Fruit fly (Drosophila melanogaster) whole organism: Measurements from ENCODE around the gene Tom40.
A peak's percentile ranks its signal among the peaks of the same experiment; 100 is the strongest.

Source experiments
- CG8478 ChIP-seq: fragments of >200 bp; optimal IDR thresholded peaks from 2 replicates; lab custom pipeline; 2018; ENCODE audit warnings: inconsistent platforms
- Dll ChIP-seq: fragments of >200 bp; optimal IDR thresholded peaks from 2 replicates; lab custom pipeline; 2017
- EcR ChIP-seq, 2 experiments: fragments of >200 bp; optimal IDR thresholded peaks; 2 replicates each; lab custom pipeline; 2017; ENCODE audit warnings: missing biosample characterization in 2 of 2, missing genetic modification characterization in 2 of 2, missing genetic modification reagents in 2 of 2
- pan ChIP-seq: fragments of >200 bp; optimal IDR thresholded peaks from 2 replicates; lab custom pipeline; 2017
- psq ChIP-seq: fragments of >200 bp; optimal IDR thresholded peaks from 2 replicates; lab custom pipeline; 2017
- usp ChIP-seq: fragments of >200 bp; optimal IDR thresholded peaks from 2 replicates; lab custom pipeline; 2017; ENCODE audit warnings: missing biosample characterization, missing genetic modification characterization, mixed read lengths

The Tom40 gene

DNA sequence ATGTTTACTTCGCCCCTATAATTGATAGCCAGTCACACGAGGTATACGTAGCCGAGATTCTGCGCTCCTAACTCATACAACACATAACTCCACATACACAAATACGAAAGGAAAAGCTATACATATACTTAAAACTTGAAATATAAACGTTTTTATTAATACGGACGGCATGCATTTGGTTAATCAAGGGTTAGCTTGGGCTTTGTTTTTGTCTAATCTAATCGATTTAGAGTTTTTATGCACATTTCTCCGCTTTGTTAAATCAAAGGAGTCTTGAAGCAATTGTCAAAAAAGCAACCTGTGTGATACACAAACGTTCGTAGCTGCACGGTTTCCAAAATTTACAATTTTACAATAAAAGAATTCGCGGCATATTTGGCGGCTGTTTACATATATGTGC is at the start of gene Tom40:
TSS of gene Tom40 (plus strand) at position 301 of the 400 bp plus-strand sequence.
- no peak for TF ChIP-seq EcR (GFP tag; optimal IDR thresholded peaks at IDR 0.05; lab: Kevin White, UChicago)
- TF ChIP-seq pan: no peak
- TF ChIP-seq CG8478 (lab: Kevin White, UChicago): no peak
- no peak for TF ChIP-seq usp (GFP tag; lab: Kevin White, UChicago)
- TF ChIP-seq psq (lab: Kevin White, UChicago): no peak
- TF ChIP-seq Dll (lab: Kevin White, UChicago): no peak

dm6 chrX:7688871-7689270 is 47.8 kb upstream of the Tom40 start:
- TF ChIP-seq usp (GFP tag; lab: Kevin White, UChicago): no peak
- no peak for TF ChIP-seq pan
- no peak for TF ChIP-seq EcR (GFP tag; optimal IDR thresholded peaks at IDR 0.05; lab: Kevin White, UChicago)
- no peak for TF ChIP-seq Dll (lab: Kevin White, UChicago)
- TF ChIP-seq psq (lab: Kevin White, UChicago): no peak
- no peak for TF ChIP-seq CG8478 (lab: Kevin White, UChicago)

DNA sequence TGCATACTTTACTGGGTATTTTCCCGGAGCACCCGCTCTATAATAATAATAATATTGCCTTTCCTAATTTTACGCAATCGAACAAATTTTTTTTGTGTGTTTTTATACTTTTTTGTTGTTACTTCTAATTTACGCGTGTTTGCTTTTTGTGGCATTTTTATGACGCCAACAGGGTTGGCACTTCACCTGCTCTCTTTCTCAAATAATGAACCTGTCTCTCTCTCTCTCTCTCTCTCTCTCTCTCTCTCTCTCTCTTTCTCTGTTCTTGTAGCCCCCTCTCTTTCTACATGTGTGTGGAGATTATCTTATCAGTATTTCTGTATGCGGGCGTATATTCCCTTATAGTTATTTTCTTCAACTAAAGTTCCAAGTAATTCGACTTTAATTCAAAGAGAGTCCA is 46.0 kb upstream of the Tom40 start:
- TF ChIP-seq psq (lab: Kevin White, UChicago) (no peak), pan (no peak), EcR (GFP tag; optimal IDR thresholded peaks at IDR 0.05; lab: Kevin White, UChicago) (no peak), CG8478 (lab: Kevin White, UChicago) (no peak), Dll (lab: Kevin White, UChicago) (no peak)

dm6 chrX:7691221-7691914 is 45.3 kb upstream of the Tom40 start:
- TF ChIP-seq Dll (lab: Kevin White, UChicago) (no peak), psq (lab: Kevin White, UChicago) (no peak)

- no peak for TF ChIP-seq CG8478 (lab: Kevin White, UChicago)
- TF ChIP-seq usp (GFP tag; lab: Kevin White, UChicago): no peak
- no peak for TF ChIP-seq psq (lab: Kevin White, UChicago)
- peak; percentile 54 for TF ChIP-seq Dll (lab: Kevin White, UChicago)
- TF ChIP-seq EcR (GFP tag; optimal IDR thresholded peaks at IDR 0.05; lab: Kevin White, UChicago): no peak
- no peak for TF ChIP-seq pan
Measured at dm6 chrX:7691947-7692739, 44.5 kb upstream of the Tom40 start.

dm6 chrX:7692740-7693064 is 44.0 kb upstream of the Tom40 start:
- TF ChIP-seq psq (lab: Kevin White, UChicago): no peak
- no peak for TF ChIP-seq pan
- TF ChIP-seq Dll (lab: Kevin White, UChicago): no peak
- TF ChIP-seq EcR (GFP tag; optimal IDR thresholded peaks at IDR 0.05; lab: Kevin White, UChicago): no peak
- no peak for TF ChIP-seq CG8478 (lab: Kevin White, UChicago)
- TF ChIP-seq usp (GFP tag; lab: Kevin White, UChicago): no peak

DNA sequence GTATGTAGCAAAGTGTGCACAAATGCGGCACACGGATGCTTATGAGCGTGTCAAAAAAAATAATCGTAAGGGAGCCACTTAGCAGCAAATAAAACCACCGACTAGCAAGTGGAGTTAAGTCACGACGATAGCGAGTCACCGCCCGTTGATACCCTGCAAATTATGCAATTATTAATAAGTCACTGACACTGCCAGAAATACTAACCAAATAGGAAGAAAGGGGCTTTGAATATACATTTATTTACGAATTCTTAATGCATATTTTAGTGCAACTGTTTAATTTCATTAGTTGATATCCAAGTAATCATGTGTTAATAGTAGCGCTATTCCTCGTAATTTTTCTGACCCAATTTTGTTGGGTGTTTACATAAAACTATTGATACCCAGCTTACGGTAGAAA is 43.3 kb upstream of the Tom40 start:
- TF ChIP-seq EcR (GFP tag; optimal IDR thresholded peaks at IDR 0.05; lab: Kevin White, UChicago) (no peak), psq (lab: Kevin White, UChicago) (no peak), CG8478 (lab: Kevin White, UChicago) (no peak), usp (GFP tag; lab: Kevin White, UChicago) (no peak), Dll (lab: Kevin White, UChicago) (no peak), pan (no peak)

DNA sequence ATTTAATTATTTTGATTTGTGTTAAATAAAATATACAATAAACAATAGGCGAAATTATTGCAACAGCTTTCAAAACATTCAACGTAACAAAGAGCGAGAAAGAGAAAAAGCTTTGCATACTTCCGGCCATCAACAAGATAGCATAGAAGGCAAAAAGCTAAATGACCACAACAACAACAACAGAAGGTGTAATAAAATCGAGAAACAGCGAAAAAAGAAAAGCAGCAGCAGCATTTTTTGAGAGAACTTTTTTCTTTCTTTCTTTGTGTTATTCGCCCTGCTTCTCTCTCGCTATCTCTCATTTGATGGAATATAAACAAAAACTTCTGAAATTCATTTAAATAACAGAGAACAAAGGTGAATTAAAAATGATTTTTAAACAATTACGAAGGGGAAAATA is 42.5 kb upstream of the Tom40 start:
- no peak for TF ChIP-seq psq (lab: Kevin White, UChicago)
- no peak for TF ChIP-seq Dll (lab: Kevin White, UChicago)
- no peak for TF ChIP-seq pan
- no peak for TF ChIP-seq CG8478 (lab: Kevin White, UChicago)
- TF ChIP-seq usp (GFP tag; lab: Kevin White, UChicago): no peak
- no peak for TF ChIP-seq EcR (GFP tag; optimal IDR thresholded peaks at IDR 0.05; lab: Kevin White, UChicago)

dm6 chrX:7694868-7695267 is 41.8 kb upstream of the Tom40 start:
- peak; percentile 75 for TF ChIP-seq Dll (lab: Kevin White, UChicago)
- no peak for TF ChIP-seq EcR (GFP tag; optimal IDR thresholded peaks at IDR 0.05; lab: Kevin White, UChicago)

dm6 chrX:7695391-7696053 is 41.2 kb upstream of the Tom40 start:
- TF ChIP-seq EcR (GFP tag; optimal IDR thresholded peaks at IDR 0.05; lab: Kevin White, UChicago): no peak
- TF ChIP-seq psq (lab: Kevin White, UChicago): no peak
- TF ChIP-seq CG8478 (lab: Kevin White, UChicago): no peak
- no peak for TF ChIP-seq usp (GFP tag; lab: Kevin White, UChicago)

dm6 chrX:7696165-7696564 is 40.5 kb upstream of the Tom40 start:
- TF ChIP-seq Dll (lab: Kevin White, UChicago): no peak
- TF ChIP-seq EcR (GFP tag; optimal IDR thresholded peaks at IDR 0.05; lab: Kevin White, UChicago): no peak
- TF ChIP-seq psq (lab: Kevin White, UChicago): no peak
- no peak for TF ChIP-seq CG8478 (lab: Kevin White, UChicago)
- no peak for TF ChIP-seq usp (GFP tag; lab: Kevin White, UChicago)
